Worm (Caenorhabditis elegans) whole organism, L2 larva: ENCODE data around the gene sdz-19.
A peak's percentile ranks its signal among the peaks of the same experiment; 100 is the strongest.

Source experiments
- C34F6.9 ChIP-seq: fragments of 150-350 bp; optimal IDR thresholded peaks from 2 replicates; lab custom pipeline; 2014; ENCODE audit warnings: missing biosample characterization, missing genetic modification characterization
- F13H6.1 ChIP-seq: sonication (generic microtip); optimal IDR thresholded peaks from 2 replicates; lab custom pipeline; 2016; ENCODE audit warnings: missing genetic modification characterization, missing compliant biosample characterization
- R02D3.7 ChIP-seq: fragments of 150-350 bp; optimal IDR thresholded peaks from 2 replicates; lab custom pipeline; 2014; ENCODE audit warnings: missing biosample characterization, missing genetic modification characterization
- Y55F3AM.14 ChIP-seq: fragments of 200-800 bp; sonication (Bioruptor generic); optimal IDR thresholded peaks from 2 replicates; lab custom pipeline; 2018; ENCODE audit warnings: mild to moderate bottlenecking, missing genetic modification characterization, missing compliant biosample characterization
- ZK546.5 ChIP-seq: sonication (generic microtip); optimal IDR thresholded peaks from 2 replicates; lab custom pipeline; 2017; ENCODE audit warnings: missing biosample characterization, missing genetic modification characterization
- alr-1 ChIP-seq: fragments of 150-350 bp; optimal IDR thresholded peaks from 2 replicates; lab custom pipeline; 2014; ENCODE audit warnings: missing biosample characterization, missing genetic modification characterization
- aly-2 ChIP-seq: fragments of 150-350 bp; optimal IDR thresholded peaks from 2 replicates; lab custom pipeline; 2014; ENCODE audit warnings: missing biosample characterization, missing genetic modification characterization
- ama-1 ChIP-seq: fragments of 150-350 bp; optimal IDR thresholded peaks from 2 replicates; lab custom pipeline; 2018; ENCODE audit warnings: inconsistent platforms
- blmp-1 ChIP-seq: sonication (generic microtip); optimal IDR thresholded peaks from 2 replicates; lab custom pipeline; 2017; ENCODE audit warnings: missing genetic modification characterization, mild to moderate bottlenecking, missing compliant biosample characterization, antibody characterized with exemption, moderate library complexity; ENCODE audit not compliant: insufficient read depth
- ceh-16 ChIP-seq: fragments of 150-350 bp; optimal IDR thresholded peaks from 2 replicates; lab custom pipeline; 2014; ENCODE audit warnings: missing biosample characterization, missing genetic modification characterization
- ceh-82 ChIP-seq: fragments of 150-350 bp; optimal IDR thresholded peaks from 2 replicates; lab custom pipeline; 2014; ENCODE audit warnings: missing biosample characterization, missing genetic modification characterization
- crh-2 ChIP-seq: sonication (generic microtip); optimal IDR thresholded peaks from 2 replicates; lab custom pipeline; 2017; ENCODE audit warnings: missing biosample characterization, missing genetic modification characterization
- dmd-4 ChIP-seq: sonication (generic microtip); optimal IDR thresholded peaks from 2 replicates; lab custom pipeline; 2017; ENCODE audit warnings: missing biosample characterization, missing genetic modification characterization
- egl-27 ChIP-seq: sonication (generic microtip); optimal IDR thresholded peaks from 3 replicates; lab custom pipeline; 2017; ENCODE audit warnings: missing biosample characterization, missing genetic modification reagents, missing genetic modification characterization
- elt-1 ChIP-seq: fragments of 150-350 bp; optimal IDR thresholded peaks from 2 replicates; lab custom pipeline; 2014; ENCODE audit warnings: missing biosample characterization, missing genetic modification characterization
- elt-3 ChIP-seq: sonication (generic microtip); optimal IDR thresholded peaks from 2 replicates; lab custom pipeline; 2017; ENCODE audit warnings: missing biosample characterization, missing genetic modification characterization
- fos-1 ChIP-seq: fragments of 150-350 bp; optimal IDR thresholded peaks from 2 replicates; lab custom pipeline; 2014; ENCODE audit warnings: missing biosample characterization, missing genetic modification characterization
- gmeb-1 ChIP-seq: fragments of 150-350 bp; optimal IDR thresholded peaks from 2 replicates; lab custom pipeline; 2014; ENCODE audit warnings: missing biosample characterization, missing genetic modification characterization
- lin-11 ChIP-seq: fragments of 150-350 bp; sonication (generic microtip); optimal IDR thresholded peaks from 2 replicates; lab custom pipeline; 2014; ENCODE audit warnings: missing biosample characterization, missing genetic modification characterization, inconsistent platforms, mixed read lengths
- lin-13 ChIP-seq: fragments of 150-350 bp; optimal IDR thresholded peaks from 2 replicates; lab custom pipeline; 2014; ENCODE audit warnings: missing biosample characterization, missing genetic modification reagents, missing genetic modification characterization
- lin-39 ChIP-seq: fragments of 150-350 bp; optimal IDR thresholded peaks from 2 replicates; lab custom pipeline; 2014; ENCODE audit warnings: missing biosample characterization, missing genetic modification reagents, missing genetic modification characterization
- lsy-2 ChIP-seq, 2 experiments: fragments of 150-350 bp in 1 of 2; sonication (generic microtip) in 1 of 2; optimal IDR thresholded peaks; 2 replicates each; lab custom pipeline; 2014 to 2017; ENCODE audit warnings: missing biosample characterization in 2 of 2, missing genetic modification characterization in 2 of 2
- mab-5 ChIP-seq: fragments of 150-350 bp; optimal IDR thresholded peaks from 2 replicates; lab custom pipeline; 2014; ENCODE audit warnings: missing biosample characterization, missing genetic modification characterization
- mbf-1 ChIP-seq: sonication (generic microtip); optimal IDR thresholded peaks from 2 replicates; lab custom pipeline; 2017; ENCODE audit warnings: missing biosample characterization, missing genetic modification characterization
- mdl-1 ChIP-seq, 2 experiments: fragments of 150-350 bp in 1 of 2; sonication (generic microtip) in 1 of 2; optimal IDR thresholded peaks; 2 replicates each; lab custom pipeline; 2017; ENCODE audit warnings: missing biosample characterization in 2 of 2, missing genetic modification characterization in 2 of 2
- nhr-10 ChIP-seq: sonication (generic microtip); optimal IDR thresholded peaks from 2 replicates; lab custom pipeline; 2017; ENCODE audit warnings: missing biosample characterization, missing genetic modification characterization
- nhr-11 ChIP-seq: fragments of 150-350 bp; optimal IDR thresholded peaks from 2 replicates; lab custom pipeline; 2014; ENCODE audit warnings: missing biosample characterization, missing genetic modification characterization
- nhr-12 ChIP-seq: fragments of 150-350 bp; optimal IDR thresholded peaks from 2 replicates; lab custom pipeline; 2014; ENCODE audit warnings: missing biosample characterization, missing genetic modification characterization
- nhr-129 ChIP-seq: fragments of 150-350 bp; optimal IDR thresholded peaks from 2 replicates; lab custom pipeline; 2014; ENCODE audit warnings: missing biosample characterization, missing genetic modification characterization
- nhr-21 ChIP-seq: fragments of 150-350 bp; optimal IDR thresholded peaks from 2 replicates; lab custom pipeline; 2014; ENCODE audit warnings: missing biosample characterization, missing genetic modification characterization
- nhr-23 ChIP-seq: fragments of 150-350 bp; optimal IDR thresholded peaks from 2 replicates; lab custom pipeline; 2014; ENCODE audit warnings: missing biosample characterization, missing genetic modification reagents, missing genetic modification characterization
- nhr-237 ChIP-seq: fragments of 150-350 bp; optimal IDR thresholded peaks from 2 replicates; lab custom pipeline; 2014; ENCODE audit warnings: missing biosample characterization, missing genetic modification characterization
- nhr-25 ChIP-seq: fragments of 150-350 bp; sonication (generic microtip); optimal IDR thresholded peaks from 3 replicates; lab custom pipeline; 2014; ENCODE audit warnings: missing biosample characterization, missing genetic modification characterization
- nhr-6 ChIP-seq: fragments of 150-350 bp; optimal IDR thresholded peaks from 2 replicates; lab custom pipeline; 2014; ENCODE audit warnings: missing biosample characterization, missing genetic modification characterization
- nhr-77 ChIP-seq: fragments of 150-350 bp; optimal IDR thresholded peaks from 2 replicates; lab custom pipeline; 2014; ENCODE audit warnings: missing biosample characterization, missing genetic modification characterization
- peb-1 ChIP-seq: fragments of 150-350 bp; optimal IDR thresholded peaks from 2 replicates; lab custom pipeline; 2014; ENCODE audit warnings: missing biosample characterization, missing genetic modification characterization
- sem-4 ChIP-seq: fragments of 150-350 bp; optimal IDR thresholded peaks from 2 replicates; lab custom pipeline; 2014; ENCODE audit warnings: missing biosample characterization, missing genetic modification reagents, missing genetic modification characterization
- skn-1 ChIP-seq: sonication (generic microtip); optimal IDR thresholded peaks from 2 replicates; lab custom pipeline; 2017; ENCODE audit warnings: missing biosample characterization, missing genetic modification characterization
- sma-3 ChIP-seq: sonication (generic microtip); optimal IDR thresholded peaks from 2 replicates; lab custom pipeline; 2016; ENCODE audit warnings: missing genetic modification reagents, missing genetic modification characterization, missing compliant biosample characterization
- sma-9 ChIP-seq, 2 experiments: fragments of 150-350 bp in 1 of 2; sonication (generic microtip) in 1 of 2; optimal IDR thresholded peaks; 2 replicates each; lab custom pipeline; 2014 to 2016; ENCODE audit warnings: missing genetic modification characterization in 2 of 2, mild to moderate bottlenecking in 1 of 2, missing biosample characterization in 1 of 2, missing compliant biosample characterization in 1 of 2, missing genetic modification reagents in 1 of 2, moderate library complexity in 1 of 2
- snpc-4 ChIP-seq: fragments of 150-350 bp; optimal IDR thresholded peaks from 2 replicates; lab custom pipeline; 2014; ENCODE audit warnings: missing biosample characterization, missing genetic modification characterization
- unc-39 ChIP-seq: fragments of 150-350 bp; optimal IDR thresholded peaks from 2 replicates; lab custom pipeline; 2014; ENCODE audit warnings: missing biosample characterization, missing genetic modification characterization
- unc-55 ChIP-seq: fragments of 150-350 bp; sonication (generic microtip); optimal IDR thresholded peaks from 3 replicates; lab custom pipeline; 2014; ENCODE audit warnings: missing biosample characterization, missing genetic modification reagents, missing genetic modification characterization
- unc-62 ChIP-seq: fragments of 150-350 bp; optimal IDR thresholded peaks from 2 replicates; lab custom pipeline; 2014; ENCODE audit warnings: missing biosample characterization, missing genetic modification reagents, missing genetic modification characterization
- zag-1 ChIP-seq: fragments of 150-350 bp; optimal IDR thresholded peaks from 2 replicates; lab custom pipeline; 2014; ENCODE audit warnings: missing biosample characterization, missing genetic modification characterization
- ztf-1 ChIP-seq: fragments of 200-800 bp; sonication (Bioruptor generic); conservative IDR thresholded peaks from 2 replicates; pipeline ENCODE4 v1.3.6; 2022; ENCODE audit warnings: missing genetic modification characterization, missing compliant biosample characterization
- ztf-11 ChIP-seq: sonication (generic microtip); optimal IDR thresholded peaks from 2 replicates; lab custom pipeline; 2017; ENCODE audit warnings: missing biosample characterization, missing genetic modification characterization
- ztf-4 ChIP-seq: fragments of 150-350 bp; optimal IDR thresholded peaks from 2 replicates; lab custom pipeline; 2014; ENCODE audit warnings: missing biosample characterization, missing genetic modification characterization

Gene sdz-19

ce11 chrX:12454290-12454795 lies 48.8 kb downstream of the sdz-19 start, which contains the start of the genes T18D3.9 and T18D3.1:
T18D3.9 (minus strand) TSS chrX:12454457.
T18D3.1 (plus strand) TSS chrX:12454745.
- TF ChIP-seq elt-1 (tag; lab: Kevin White, UChicago): no peak
- TF ChIP-seq fos-1 (tag; lab: Kevin White, UChicago): peak; percentile 42
- no peak for TF ChIP-seq ceh-16
- TF ChIP-seq F13H6.1 (tag; lab: Kevin White, UChicago): peak; percentile 38
- no peak for TF ChIP-seq ceh-82 (tag; lab: Kevin White, UChicago)
- TF ChIP-seq Y55F3AM.14 (GFP tag; lab: Kevin White, UChicago): no peak
- TF ChIP-seq zag-1: no peak
- no peak for TF ChIP-seq nhr-11 (tag; lab: Kevin White, UChicago)
- no peak for TF ChIP-seq nhr-6 (tag; lab: Kevin White, UChicago)
- peak; percentile 46 for TF ChIP-seq crh-2 (tag; lab: Kevin White, UChicago)
- no peak for TF ChIP-seq lin-39 (tag; lab: Kevin White, UChicago)
- TF ChIP-seq ama-1: no peak
- no peak for TF ChIP-seq snpc-4 (tag; lab: Kevin White, UChicago)
- TF ChIP-seq nhr-25 (tag; lab: Kevin White, UChicago): peak; percentile 39
- TF ChIP-seq lin-11 (tag; lab: Kevin White, UChicago): no peak
- TF ChIP-seq lsy-2 (tag; optimal IDR thresholded peaks at IDR 0.05; lab: Kevin White, UChicago): peak in 1 of 2 experiments; percentile 60
- TF ChIP-seq aly-2 (tag; lab: Kevin White, UChicago): no peak
- TF ChIP-seq unc-62 (GFP tag; lab: Kevin White, UChicago): no peak
- no peak for TF ChIP-seq nhr-12 (tag; lab: Kevin White, UChicago)
- TF ChIP-seq alr-1 (tag; lab: Kevin White, UChicago): no peak
- peak; percentile 60 for TF ChIP-seq nhr-129 (tag; lab: Kevin White, UChicago)
- no peak for TF ChIP-seq ZK546.5 (tag; lab: Kevin White, UChicago)
- TF ChIP-seq ztf-11 (tag; lab: Kevin White, UChicago): no peak
- TF ChIP-seq skn-1: no peak
- no peak for TF ChIP-seq blmp-1 (tag; lab: Kevin White, UChicago)
- no peak for TF ChIP-seq nhr-10 (tag; lab: Kevin White, UChicago)
- TF ChIP-seq lin-13: peak; percentile 62
- TF ChIP-seq mdl-1 (tag; optimal IDR thresholded peaks at IDR 0.05; lab: Kevin White, UChicago): no peak
- no peak for TF ChIP-seq peb-1 (tag; lab: Kevin White, UChicago)
- TF ChIP-seq sma-9 (GFP tag; optimal IDR thresholded peaks at IDR 0.05; lab: Kevin White, UChicago): peak; percentile 14
- TF ChIP-seq sma-9 (tag; optimal IDR thresholded peaks at IDR 0.05; lab: Kevin White, UChicago): no peak
- TF ChIP-seq gmeb-1 (tag; lab: Kevin White, UChicago): peak; percentile 45
- TF ChIP-seq unc-39 (tag; lab: Kevin White, UChicago): no peak
- TF ChIP-seq ztf-4: no peak
- TF ChIP-seq egl-27: no peak
- TF ChIP-seq mab-5 (tag; lab: Kevin White, UChicago): no peak
- TF ChIP-seq elt-3 (tag; lab: Kevin White, UChicago): no peak
- no peak for TF ChIP-seq nhr-23 (tag; lab: Kevin White, UChicago)
- peak; percentile 36 for TF ChIP-seq sma-3 (GFP tag; lab: Kevin White, UChicago)
- TF ChIP-seq nhr-77: no peak
- TF ChIP-seq dmd-4 (tag; lab: Kevin White, UChicago): no peak
- no peak for TF ChIP-seq sem-4 (tag; lab: Kevin White, UChicago)
- TF ChIP-seq unc-55 (GFP tag; lab: Kevin White, UChicago): peak; percentile 32
- TF ChIP-seq C34F6.9 (tag; lab: Kevin White, UChicago): peak; percentile 65
- no peak for TF ChIP-seq R02D3.7 (tag; lab: Kevin White, UChicago)
- no peak for TF ChIP-seq mbf-1 (tag; lab: Kevin White, UChicago)
- peak; percentile 42 for TF ChIP-seq nhr-21 (tag; lab: Kevin White, UChicago)
- no peak for TF ChIP-seq nhr-237 (tag; lab: Kevin White, UChicago)
- no peak for TF ChIP-seq ztf-1 (GFP tag; lab: Robert Waterston, UW)
